Fruit fly (Drosophila melanogaster): Measurements from ENCODE around the gene CG14818.

CG14818 gene

DNA sequence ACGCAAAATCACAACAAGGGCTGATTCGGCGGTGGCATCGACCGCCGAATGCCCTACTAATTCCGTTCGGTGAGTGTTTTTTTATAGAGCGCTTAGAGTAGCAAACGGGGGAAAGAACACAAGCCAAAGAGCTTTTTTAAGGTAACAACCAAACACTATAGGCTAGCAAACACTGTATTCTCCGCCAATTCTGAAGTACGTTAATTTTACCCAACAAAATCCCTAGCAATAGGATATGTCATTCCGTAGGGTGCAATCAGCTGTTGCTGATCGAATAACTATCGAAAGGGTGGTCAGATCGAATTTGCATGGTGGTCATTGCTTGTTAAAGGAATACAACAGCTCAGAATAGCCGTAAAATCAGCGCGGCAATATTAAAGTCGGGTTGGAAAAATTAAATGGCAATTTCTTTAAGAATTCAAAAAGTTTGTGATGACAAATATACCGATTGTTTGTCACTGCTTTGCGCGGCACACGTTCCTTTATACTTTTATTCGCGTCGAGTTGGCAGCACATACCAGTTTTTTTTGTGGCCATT is 28.2 kb upstream of the CG14818 start, which contains the start of gene mip130:
Gene mip130 (plus strand): TSS at position 513 of the 538 bp plus-strand sequence.
- TF ChIP-seq Ets98B (GFP tag; IDR thresholded peaks at IDR 0.05) (peak; percentile 50), Pif1B (GFP tag; optimal IDR thresholded peaks at IDR 0.05) (peak; percentile 47), CG8301 (tag; optimal IDR thresholded peaks at IDR 0.05) (peak; percentile 59), CG17806 (tag; optimal IDR thresholded peaks at IDR 0.05) (peak; percentile 48), CG9948 (tag; optimal IDR thresholded peaks at IDR 0.05) (peak; percentile 44), CG10348 (GFP tag; IDR thresholded peaks at IDR 0.05) (no peak), fd96Ca (GFP tag; IDR thresholded peaks at IDR 0.05) (peak; percentile 57; the same call in 1 of the 3 replicates), Pif1A (GFP tag; optimal IDR thresholded peaks at IDR 0.05) (peak; percentile 59), CG13204 (GFP tag; optimal IDR thresholded peaks at IDR 0.05) (no peak), CG8159 (tag; optimal IDR thresholded peaks at IDR 0.05) (peak; percentile 63), EcR (GFP tag; optimal IDR thresholded peaks at IDR 0.05) (peak; percentile 25), CG15710 (tag; optimal IDR thresholded peaks at IDR 0.05) (peak; percentile 54), CG14655 (GFP tag; optimal IDR thresholded peaks at IDR 0.05) (no peak), rn (GFP tag; IDR thresholded peaks at IDR 0.05) (no peak), gl (tag; optimal IDR thresholded peaks at IDR 0.05) (peak; percentile 21), CG32121 (GFP tag; IDR thresholded peaks at IDR 0.05) (peak; percentile 41; the same call in 1 of the 2 replicates), CG34367 (tag; optimal IDR thresholded peaks at IDR 0.05) (peak; percentile 40), Snoo (tag; optimal IDR thresholded peaks at IDR 0.05) (peak; percentile 29), CG4496 (GFP tag; IDR thresholded peaks at IDR 0.05) (peak; percentile 62; the same call in 2 of the 3 replicates)

dm6 chrX:1903968-1904367 is 24.4 kb upstream of the CG14818 start:
- TF ChIP-seq CG32121 (GFP tag; IDR thresholded peaks at IDR 0.05), result no peak
- TF ChIP-seq CG34367 (tag; optimal IDR thresholded peaks at IDR 0.05), result no peak
- no peak for TF ChIP-seq Pif1B (GFP tag; optimal IDR thresholded peaks at IDR 0.05)
- TF ChIP-seq CG17806 (tag; optimal IDR thresholded peaks at IDR 0.05), result no peak
- no peak for TF ChIP-seq Snoo (tag; optimal IDR thresholded peaks at IDR 0.05)

dm6 chrX:1903077-1903476 is 23.5 kb upstream of the CG14818 start, which contains the start of gene CG32801:
Gene CG32801, minus strand, starts transcription at chrX:1903177.
- TF ChIP-seq Ets98B (GFP tag; IDR thresholded peaks at IDR 0.05), result no peak
- TF ChIP-seq fd96Ca (GFP tag; IDR thresholded peaks at IDR 0.05), result no peak
- TF ChIP-seq rn (GFP tag; IDR thresholded peaks at IDR 0.05), result no peak
- no peak for TF ChIP-seq EcR (GFP tag; optimal IDR thresholded peaks at IDR 0.05)
- no peak for TF ChIP-seq gl (tag; optimal IDR thresholded peaks at IDR 0.05)
- TF ChIP-seq CG9948 (tag; optimal IDR thresholded peaks at IDR 0.05), result no peak
- TF ChIP-seq CG10348 (GFP tag; IDR thresholded peaks at IDR 0.05), result no peak
- TF ChIP-seq CG8301 (tag; optimal IDR thresholded peaks at IDR 0.05), result no peak
- TF ChIP-seq Pif1A (GFP tag; optimal IDR thresholded peaks at IDR 0.05), result no peak
- TF ChIP-seq CG8159 (tag; optimal IDR thresholded peaks at IDR 0.05), result no peak
- TF ChIP-seq CG4496 (GFP tag; IDR thresholded peaks at IDR 0.05), result no peak
- no peak for TF ChIP-seq CG15710 (tag; optimal IDR thresholded peaks at IDR 0.05)

dm6 chrX:1901605-1902136 is 22.1 kb upstream of the CG14818 start, which contains the start of gene Ldaf1:
Gene Ldaf1, minus strand, starts transcription at chrX:1901911.
- no peak for TF ChIP-seq CG13204 (GFP tag; optimal IDR thresholded peaks at IDR 0.05)
- TF ChIP-seq EcR (GFP tag; optimal IDR thresholded peaks at IDR 0.05), result peak; percentile 39
- no peak for TF ChIP-seq CG10348 (GFP tag; IDR thresholded peaks at IDR 0.05)

DNA sequence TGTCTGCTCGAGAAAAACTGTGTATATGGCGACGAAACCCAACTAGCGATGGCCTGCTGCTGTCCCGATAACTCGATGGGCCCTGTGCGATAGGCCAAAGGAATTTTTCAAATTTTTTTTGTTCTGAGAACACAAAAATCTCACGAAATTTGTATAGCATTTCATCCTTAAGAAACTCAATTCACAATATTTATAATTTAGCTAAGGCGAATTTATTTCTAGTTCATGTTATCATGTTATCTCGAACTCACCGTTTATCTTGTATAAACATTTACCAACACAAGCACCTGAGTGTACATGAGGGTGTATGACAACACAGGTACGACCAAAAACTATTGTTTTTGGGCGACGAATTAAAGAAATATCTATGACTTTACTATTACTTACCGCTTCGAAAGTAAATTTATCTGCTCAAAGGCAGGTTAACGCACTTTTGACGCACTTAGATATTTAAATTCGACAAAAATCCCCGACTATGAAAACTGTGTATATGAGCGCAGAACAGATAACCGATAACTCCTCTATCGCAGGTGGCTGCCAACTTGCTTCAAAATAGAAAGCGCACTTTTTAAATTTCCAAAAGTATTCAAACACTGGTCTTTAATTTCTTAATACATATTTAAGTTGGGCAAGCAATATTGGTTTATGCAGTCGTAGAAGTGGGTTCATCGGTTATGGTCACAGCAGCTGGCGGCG is 20.7 kb upstream of the CG14818 start, which contains the start of gene arm:
Gene arm (minus strand): TSS at position 524 of the 696 bp plus-strand sequence.
- peak; percentile 12 for TF ChIP-seq CG8159 (tag; optimal IDR thresholded peaks at IDR 0.05)
- TF ChIP-seq Ets98B (GFP tag; IDR thresholded peaks at IDR 0.05), result no peak

DNA sequence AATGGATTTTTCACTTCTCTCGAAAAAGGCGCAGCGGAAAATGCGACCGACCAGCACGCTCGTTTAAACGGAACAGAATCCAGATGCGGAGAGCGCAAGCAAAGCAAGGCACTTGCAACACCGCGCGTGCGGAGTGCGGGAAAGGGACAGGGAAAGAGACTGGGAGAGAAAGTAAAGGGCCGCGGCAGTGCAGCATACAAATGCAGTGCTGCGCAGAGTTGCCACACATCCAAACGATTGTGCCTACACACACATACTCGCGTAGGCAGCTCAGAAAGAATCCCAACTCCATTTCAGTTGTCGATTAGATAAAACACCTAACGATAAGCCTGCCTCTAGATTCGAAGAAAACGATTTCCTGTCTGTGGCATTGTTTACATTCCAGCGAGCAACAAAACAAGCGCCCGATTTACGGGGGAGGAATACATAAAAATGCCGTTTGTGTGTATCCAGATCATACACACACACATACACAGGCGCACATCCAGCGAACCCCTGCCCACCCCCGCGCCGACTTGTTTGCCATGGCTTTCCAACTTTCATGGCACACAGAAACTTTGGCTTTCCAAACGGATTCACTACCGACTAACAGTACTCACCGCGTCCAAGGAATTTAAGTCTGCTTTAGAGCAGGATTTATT is 20.0 kb upstream of the CG14818 start:
- TF ChIP-seq CG32121 (GFP tag; IDR thresholded peaks at IDR 0.05), result no peak
- no peak for TF ChIP-seq CG17806 (tag; optimal IDR thresholded peaks at IDR 0.05)
- TF ChIP-seq CG13204 (GFP tag; optimal IDR thresholded peaks at IDR 0.05), result peak; percentile 62
- no peak for TF ChIP-seq CG15710 (tag; optimal IDR thresholded peaks at IDR 0.05)
- no peak for TF ChIP-seq CG8159 (tag; optimal IDR thresholded peaks at IDR 0.05)
- TF ChIP-seq CG14655 (GFP tag; optimal IDR thresholded peaks at IDR 0.05), result no peak
- TF ChIP-seq EcR (GFP tag; optimal IDR thresholded peaks at IDR 0.05), result no peak
- no peak for TF ChIP-seq CG12605 (GFP tag; IDR thresholded peaks at IDR 0.05)
- no peak for TF ChIP-seq CG9948 (tag; optimal IDR thresholded peaks at IDR 0.05)
- no peak for TF ChIP-seq CG8301 (tag; optimal IDR thresholded peaks at IDR 0.05)
- TF ChIP-seq Ets98B (GFP tag; IDR thresholded peaks at IDR 0.05), result peak; percentile 21; the same call in 1 of the 2 replicates
- TF ChIP-seq Pif1B (GFP tag; optimal IDR thresholded peaks at IDR 0.05), result peak; percentile 31
- TF ChIP-seq CG4496 (GFP tag; IDR thresholded peaks at IDR 0.05), result no peak
- no peak for TF ChIP-seq rn (GFP tag; IDR thresholded peaks at IDR 0.05)
- no peak for TF ChIP-seq Pif1A (GFP tag; optimal IDR thresholded peaks at IDR 0.05)
- TF ChIP-seq CG10348 (GFP tag; IDR thresholded peaks at IDR 0.05), result no peak
- TF ChIP-seq Snoo (tag; optimal IDR thresholded peaks at IDR 0.05), result no peak
- no peak for TF ChIP-seq D1 (tag; optimal IDR thresholded peaks at IDR 0.05)
